Worm (Caenorhabditis elegans) whole organism, L2 larva: ENCODE measurements around the gene R03D7.2.
"Not testable (repeated sequence)": the region's sequence is repeated elsewhere in the genome, so short reads cannot be mapped to it uniquely, and the experiment has no call there.

ENCODE experiments used
- C34F6.9 ChIP-seq: fragments of 150-350 bp; optimal IDR thresholded peaks from 2 replicates; lab custom pipeline; 2014; ENCODE audit warnings: missing biosample characterization, missing genetic modification characterization
- F13H6.1 ChIP-seq: sonication (generic microtip); optimal IDR thresholded peaks from 2 replicates; lab custom pipeline; 2016; ENCODE audit warnings: missing genetic modification characterization, missing compliant biosample characterization
- ZK546.5 ChIP-seq: sonication (generic microtip); optimal IDR thresholded peaks from 2 replicates; lab custom pipeline; 2017; ENCODE audit warnings: missing biosample characterization, missing genetic modification characterization
- alr-1 ChIP-seq: fragments of 150-350 bp; optimal IDR thresholded peaks from 2 replicates; lab custom pipeline; 2014; ENCODE audit warnings: missing biosample characterization, missing genetic modification characterization
- ama-1 ChIP-seq: fragments of 150-350 bp; optimal IDR thresholded peaks from 2 replicates; lab custom pipeline; 2018; ENCODE audit warnings: inconsistent platforms
- blmp-1 ChIP-seq: sonication (generic microtip); optimal IDR thresholded peaks from 2 replicates; lab custom pipeline; 2017; ENCODE audit warnings: missing genetic modification characterization, mild to moderate bottlenecking, missing compliant biosample characterization, antibody characterized with exemption, moderate library complexity; ENCODE audit not compliant: insufficient read depth
- crh-2 ChIP-seq: sonication (generic microtip); optimal IDR thresholded peaks from 2 replicates; lab custom pipeline; 2017; ENCODE audit warnings: missing biosample characterization, missing genetic modification characterization
- elt-1 ChIP-seq: fragments of 150-350 bp; optimal IDR thresholded peaks from 2 replicates; lab custom pipeline; 2014; ENCODE audit warnings: missing biosample characterization, missing genetic modification characterization
- elt-3 ChIP-seq: sonication (generic microtip); optimal IDR thresholded peaks from 2 replicates; lab custom pipeline; 2017; ENCODE audit warnings: missing biosample characterization, missing genetic modification characterization
- fos-1 ChIP-seq: fragments of 150-350 bp; optimal IDR thresholded peaks from 2 replicates; lab custom pipeline; 2014; ENCODE audit warnings: missing biosample characterization, missing genetic modification characterization
- gmeb-1 ChIP-seq: fragments of 150-350 bp; optimal IDR thresholded peaks from 2 replicates; lab custom pipeline; 2014; ENCODE audit warnings: missing biosample characterization, missing genetic modification characterization
- lin-11 ChIP-seq: fragments of 150-350 bp; sonication (generic microtip); optimal IDR thresholded peaks from 2 replicates; lab custom pipeline; 2014; ENCODE audit warnings: missing biosample characterization, missing genetic modification characterization, inconsistent platforms, mixed read lengths
- lin-13 ChIP-seq: fragments of 150-350 bp; optimal IDR thresholded peaks from 2 replicates; lab custom pipeline; 2014; ENCODE audit warnings: missing biosample characterization, missing genetic modification reagents, missing genetic modification characterization
- lin-39 ChIP-seq: fragments of 150-350 bp; optimal IDR thresholded peaks from 2 replicates; lab custom pipeline; 2014; ENCODE audit warnings: missing biosample characterization, missing genetic modification reagents, missing genetic modification characterization
- mab-5 ChIP-seq: fragments of 150-350 bp; optimal IDR thresholded peaks from 2 replicates; lab custom pipeline; 2014; ENCODE audit warnings: missing biosample characterization, missing genetic modification characterization
- mbf-1 ChIP-seq: sonication (generic microtip); optimal IDR thresholded peaks from 2 replicates; lab custom pipeline; 2017; ENCODE audit warnings: missing biosample characterization, missing genetic modification characterization
- nhr-10 ChIP-seq: sonication (generic microtip); optimal IDR thresholded peaks from 2 replicates; lab custom pipeline; 2017; ENCODE audit warnings: missing biosample characterization, missing genetic modification characterization
- nhr-11 ChIP-seq: fragments of 150-350 bp; optimal IDR thresholded peaks from 2 replicates; lab custom pipeline; 2014; ENCODE audit warnings: missing biosample characterization, missing genetic modification characterization
- nhr-129 ChIP-seq: fragments of 150-350 bp; optimal IDR thresholded peaks from 2 replicates; lab custom pipeline; 2014; ENCODE audit warnings: missing biosample characterization, missing genetic modification characterization
- nhr-21 ChIP-seq: fragments of 150-350 bp; optimal IDR thresholded peaks from 2 replicates; lab custom pipeline; 2014; ENCODE audit warnings: missing biosample characterization, missing genetic modification characterization
- nhr-23 ChIP-seq: fragments of 150-350 bp; optimal IDR thresholded peaks from 2 replicates; lab custom pipeline; 2014; ENCODE audit warnings: missing biosample characterization, missing genetic modification reagents, missing genetic modification characterization
- nhr-25 ChIP-seq: fragments of 150-350 bp; sonication (generic microtip); optimal IDR thresholded peaks from 3 replicates; lab custom pipeline; 2014; ENCODE audit warnings: missing biosample characterization, missing genetic modification characterization
- nhr-6 ChIP-seq: fragments of 150-350 bp; optimal IDR thresholded peaks from 2 replicates; lab custom pipeline; 2014; ENCODE audit warnings: missing biosample characterization, missing genetic modification characterization
- nhr-77 ChIP-seq: fragments of 150-350 bp; optimal IDR thresholded peaks from 2 replicates; lab custom pipeline; 2014; ENCODE audit warnings: missing biosample characterization, missing genetic modification characterization
- peb-1 ChIP-seq: fragments of 150-350 bp; optimal IDR thresholded peaks from 2 replicates; lab custom pipeline; 2014; ENCODE audit warnings: missing biosample characterization, missing genetic modification characterization
- sem-4 ChIP-seq: fragments of 150-350 bp; optimal IDR thresholded peaks from 2 replicates; lab custom pipeline; 2014; ENCODE audit warnings: missing biosample characterization, missing genetic modification reagents, missing genetic modification characterization
- skn-1 ChIP-seq: sonication (generic microtip); optimal IDR thresholded peaks from 2 replicates; lab custom pipeline; 2017; ENCODE audit warnings: missing biosample characterization, missing genetic modification characterization
- sma-3 ChIP-seq: sonication (generic microtip); optimal IDR thresholded peaks from 2 replicates; lab custom pipeline; 2016; ENCODE audit warnings: missing genetic modification reagents, missing genetic modification characterization, missing compliant biosample characterization
- sma-9 ChIP-seq, 2 experiments: fragments of 150-350 bp in 1 of 2; sonication (generic microtip) in 1 of 2; optimal IDR thresholded peaks; 2 replicates each; lab custom pipeline; 2014 to 2016; ENCODE audit warnings: missing genetic modification characterization in 2 of 2, mild to moderate bottlenecking in 1 of 2, missing biosample characterization in 1 of 2, missing compliant biosample characterization in 1 of 2, missing genetic modification reagents in 1 of 2, moderate library complexity in 1 of 2
- snpc-4 ChIP-seq: fragments of 150-350 bp; optimal IDR thresholded peaks from 2 replicates; lab custom pipeline; 2014; ENCODE audit warnings: missing biosample characterization, missing genetic modification characterization
- unc-62 ChIP-seq: fragments of 150-350 bp; optimal IDR thresholded peaks from 2 replicates; lab custom pipeline; 2014; ENCODE audit warnings: missing biosample characterization, missing genetic modification reagents, missing genetic modification characterization
- ztf-1 ChIP-seq: fragments of 200-800 bp; sonication (Bioruptor generic); conservative IDR thresholded peaks from 2 replicates; pipeline ENCODE4 v1.3.6; 2022; ENCODE audit warnings: missing genetic modification characterization, missing compliant biosample characterization
- ztf-11 ChIP-seq: sonication (generic microtip); optimal IDR thresholded peaks from 2 replicates; lab custom pipeline; 2017; ENCODE audit warnings: missing biosample characterization, missing genetic modification characterization
- ztf-4 ChIP-seq: fragments of 150-350 bp; optimal IDR thresholded peaks from 2 replicates; lab custom pipeline; 2014; ENCODE audit warnings: missing biosample characterization, missing genetic modification characterization

The R03D7.2 gene

DNA sequence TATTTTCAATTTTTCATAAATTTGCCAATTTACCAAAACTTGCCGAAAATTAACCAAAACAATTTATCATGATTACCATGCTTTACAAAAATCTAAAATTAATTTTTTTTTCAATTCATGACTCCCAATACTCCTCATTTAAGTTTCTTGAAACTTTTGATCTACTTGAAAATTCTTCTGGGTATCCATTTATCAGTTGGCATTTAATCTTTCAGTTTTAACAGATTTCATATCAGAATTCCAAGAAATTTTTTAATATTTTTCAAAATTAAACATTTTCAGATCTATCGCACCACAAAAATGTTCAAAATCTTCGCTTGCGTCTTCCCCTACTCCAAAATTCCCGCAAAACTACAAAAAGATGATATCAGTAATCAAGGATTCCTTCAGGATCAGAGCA, 11.0 kb downstream of the R03D7.2 start, which contains the start of gene Y19D2B.2:
Gene Y19D2B.2, plus strand, starts transcription at position 301 of the 400 bp plus-strand sequence.
- no peak for TF ChIP-seq crh-2 (tag; lab: Kevin White, UChicago)
- no peak for TF ChIP-seq unc-62 (GFP tag; lab: Kevin White, UChicago)
- TF ChIP-seq sma-9 (GFP tag; optimal IDR thresholded peaks at IDR 0.05; lab: Kevin White, UChicago), result no peak
- no peak for TF ChIP-seq sma-9 (tag; optimal IDR thresholded peaks at IDR 0.05; lab: Kevin White, UChicago)
- no peak for TF ChIP-seq alr-1 (tag; lab: Kevin White, UChicago)
- no peak for TF ChIP-seq peb-1 (tag; lab: Kevin White, UChicago)
- TF ChIP-seq blmp-1 (tag; lab: Kevin White, UChicago), result no peak
- TF ChIP-seq nhr-21 (tag; lab: Kevin White, UChicago), result no peak
- no peak for TF ChIP-seq ama-1 (lab: Kevin White, UChicago)
- TF ChIP-seq ZK546.5 (tag; lab: Kevin White, UChicago), result no peak
- no peak for TF ChIP-seq mab-5

DNA sequence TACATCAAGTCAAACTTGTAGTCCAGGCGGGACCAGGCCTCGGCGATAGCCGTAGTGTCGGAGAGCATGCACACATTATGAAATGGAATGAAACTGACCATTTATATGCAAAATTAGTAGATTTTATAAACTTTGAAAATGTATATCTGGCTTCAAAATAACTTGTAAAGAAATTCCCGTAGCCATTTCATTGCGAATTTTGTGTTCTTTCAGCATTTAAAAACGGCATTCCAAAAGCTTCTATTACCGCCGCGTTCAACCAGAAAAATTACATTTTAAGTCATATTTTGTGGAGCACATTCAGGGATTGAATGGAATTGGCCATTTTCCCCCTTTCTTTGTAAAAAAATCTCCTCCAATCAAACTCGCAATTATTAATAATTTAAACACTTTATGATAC, 12.1 kb downstream of the R03D7.2 start, which contains the start of gene Y19D2B.1:
Gene Y19D2B.1, minus strand, starts transcription at position 101 of the 400 bp plus-strand sequence.
- not testable (repeated sequence) for TF ChIP-seq ztf-11 (tag; lab: Kevin White, UChicago); nhr-77; nhr-10 (tag; lab: Kevin White, UChicago)

DNA sequence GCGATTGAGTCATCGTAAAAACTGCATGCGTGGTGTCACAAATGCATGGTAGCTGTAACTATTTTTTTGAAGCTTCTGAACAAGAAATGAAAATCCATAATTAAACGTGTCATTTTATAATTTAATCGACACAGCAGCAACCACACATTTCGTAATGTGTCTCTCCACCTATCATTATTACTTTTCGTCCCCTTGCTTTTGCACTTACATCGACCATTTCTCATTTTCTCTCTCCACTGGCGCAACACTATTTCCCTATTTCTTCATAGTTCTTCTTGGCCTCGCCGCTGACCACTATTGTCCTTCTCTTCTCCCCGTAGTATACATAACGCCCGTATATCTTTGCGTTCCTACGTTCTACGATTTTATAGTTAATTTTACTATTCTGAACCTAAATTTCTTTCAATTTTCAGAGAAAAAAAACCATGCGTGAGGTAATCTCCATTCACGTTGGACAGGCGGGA, 16.7 kb downstream of the R03D7.2 start, which contains the start of gene tba-4:
Gene tba-4, plus strand, starts transcription at position 414 of the 464 bp plus-strand sequence.
- TF ChIP-seq ama-1 (lab: Kevin White, UChicago), result no peak
- TF ChIP-seq fos-1 (tag; lab: Kevin White, UChicago), result peak; percentile 60
- TF ChIP-seq, all 48 proteins: peak for 1

DNA sequence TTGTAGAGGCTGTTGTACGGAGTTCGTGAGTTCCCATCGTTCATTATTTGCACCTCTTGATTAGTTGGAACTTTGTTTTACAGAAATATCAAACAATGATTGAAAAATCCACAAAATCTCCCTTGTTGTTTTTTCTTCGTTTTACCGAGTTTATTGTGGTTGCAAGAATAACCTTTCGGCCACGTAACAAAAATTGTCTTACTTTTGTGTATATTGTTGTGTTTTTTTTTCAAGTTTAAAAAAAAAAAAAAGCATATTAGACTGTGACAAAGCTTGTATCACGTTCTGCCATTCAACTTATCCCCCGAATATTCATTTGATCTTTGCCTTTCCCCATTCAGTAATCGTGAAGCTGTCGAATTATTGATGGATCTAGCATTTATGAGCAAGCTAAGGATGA, 17.8 kb downstream of the R03D7.2 start, which contains the start of gene F44F4.10:
Gene F44F4.10, minus strand, starts transcription at position 101 of the 400 bp plus-strand sequence.
- TF ChIP-seq ztf-4 (tag; lab: Kevin White, UChicago) (no peak), lin-39 (tag; lab: Kevin White, UChicago) (no peak), nhr-23 (tag; lab: Kevin White, UChicago) (no peak), nhr-77 (no peak), blmp-1 (tag; lab: Kevin White, UChicago) (no peak)

DNA sequence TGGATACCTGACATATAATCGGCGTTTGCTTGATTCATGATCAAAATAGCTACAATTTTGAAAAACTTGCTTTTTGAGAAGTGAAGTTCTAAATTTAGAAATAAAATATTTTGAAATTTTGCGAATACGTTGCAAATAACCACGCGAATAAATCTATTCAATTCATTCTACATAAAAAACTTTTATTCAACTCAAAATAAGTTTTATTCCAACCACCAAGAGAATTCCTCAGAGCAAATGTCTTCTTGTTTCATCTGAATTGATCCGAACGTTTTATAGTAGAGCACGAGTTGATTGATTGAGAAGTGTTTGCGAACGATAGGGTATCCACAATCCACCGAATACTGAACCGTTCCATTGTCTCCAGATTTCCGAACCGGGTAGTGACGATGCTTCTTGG, 19.3 kb downstream of the R03D7.2 start, which contains the start of gene F44F4.9:
Gene F44F4.9, minus strand, starts transcription at position 101 of the 400 bp plus-strand sequence.
- TF ChIP-seq unc-62 (GFP tag; lab: Kevin White, UChicago) (no peak), mbf-1 (tag; lab: Kevin White, UChicago) (no peak), lin-13 (GFP tag; lab: Kevin White, UChicago) (no peak), blmp-1 (tag; lab: Kevin White, UChicago) (no peak), nhr-129 (tag; lab: Kevin White, UChicago) (no peak), sma-3 (no peak), lin-11 (tag; lab: Kevin White, UChicago) (no peak), nhr-25 (no peak), snpc-4 (tag; lab: Kevin White, UChicago) (no peak), F13H6.1 (tag; lab: Kevin White, UChicago) (no peak), mab-5 (no peak)

DNA sequence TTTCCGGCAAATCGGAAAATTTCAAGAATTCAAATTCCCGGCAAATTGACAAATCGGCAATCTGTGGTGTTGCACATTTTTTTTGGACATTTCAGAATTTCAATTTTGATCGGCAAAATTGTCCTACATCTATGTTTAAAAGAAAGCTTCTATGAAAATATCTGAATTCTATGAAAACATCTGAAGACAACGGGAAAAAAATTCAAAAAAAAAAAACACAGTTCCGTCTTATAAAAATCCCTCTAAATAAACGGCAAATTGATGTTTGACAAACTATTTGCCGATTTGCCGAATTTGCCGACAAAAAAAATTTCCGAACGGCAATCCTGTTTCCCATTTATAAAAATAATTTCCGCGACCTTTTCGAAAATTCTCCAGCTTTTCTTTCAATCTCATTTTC, 20.6 kb downstream of the R03D7.2 start, which contains the start of gene F44F4.15:
Gene F44F4.15, plus strand, starts transcription at position 301 of the 400 bp plus-strand sequence.
- no peak for TF ChIP-seq nhr-129 (tag; lab: Kevin White, UChicago)
- no peak for TF ChIP-seq nhr-23 (tag; lab: Kevin White, UChicago)
- no peak for TF ChIP-seq C34F6.9 (tag; lab: Kevin White, UChicago)
- no peak for TF ChIP-seq mbf-1 (tag; lab: Kevin White, UChicago)
- no peak for TF ChIP-seq nhr-21 (tag; lab: Kevin White, UChicago)
- no peak for TF ChIP-seq nhr-6 (tag; lab: Kevin White, UChicago)
- TF ChIP-seq nhr-11 (tag; lab: Kevin White, UChicago), result no peak
- no peak for TF ChIP-seq peb-1 (tag; lab: Kevin White, UChicago)
- TF ChIP-seq snpc-4 (tag; lab: Kevin White, UChicago), result no peak
- TF ChIP-seq sem-4 (tag; lab: Kevin White, UChicago), result no peak
- TF ChIP-seq gmeb-1, result no peak
- no peak for TF ChIP-seq skn-1
- no peak for TF ChIP-seq elt-1 (tag; lab: Kevin White, UChicago)
- TF ChIP-seq elt-3 (tag; lab: Kevin White, UChicago), result no peak
- TF ChIP-seq ZK546.5 (tag; lab: Kevin White, UChicago), result no peak
- no peak for TF ChIP-seq nhr-10 (tag; lab: Kevin White, UChicago)
- TF ChIP-seq fos-1 (tag; lab: Kevin White, UChicago), result no peak
- no peak for TF ChIP-seq ztf-1 (GFP tag; lab: Robert Waterston, UW)
- TF ChIP-seq, all 48 proteins: peak for 0
